Fruit fly (Drosophila melanogaster) whole organism, adult: Measurements from ENCODE around the gene eIF4G2.

Experiments used
- CG11617 ChIP-seq: fragments of 200-800 bp; sonication (Bioruptor generic); optimal IDR thresholded peaks from 2 replicates; lab custom pipeline; 2017; ENCODE audit warnings: mild to moderate bottlenecking, missing biosample characterization, missing genetic modification reagents, missing genetic modification characterization
- CG1620 ChIP-seq: fragments of 200-800 bp; sonication (Bioruptor generic); optimal IDR thresholded peaks from 2 replicates; lab custom pipeline; 2016; ENCODE audit warnings: missing biosample characterization, missing genetic modification characterization
- CG33017 ChIP-seq: fragments of 200-800 bp; sonication (Bioruptor generic); optimal IDR thresholded peaks from 2 replicates; lab custom pipeline; 2018; ENCODE audit warnings: missing biosample characterization, mild to moderate bottlenecking, missing genetic modification characterization, moderate library complexity
- CG7101 ChIP-seq: fragments of 200-800 bp; sonication (Bioruptor generic); optimal IDR thresholded peaks from 2 replicates; lab custom pipeline; 2018; ENCODE audit warnings: missing biosample characterization, mild to moderate bottlenecking, missing genetic modification characterization, moderate library complexity
- Crg-1 ChIP-seq: fragments of 200-800 bp; sonication (Bioruptor generic); optimal IDR thresholded peaks from 2 replicates; lab custom pipeline; 2016; ENCODE audit warnings: missing biosample characterization, missing genetic modification characterization
- bab1 ChIP-seq: fragments of 200-800 bp; sonication (Bioruptor generic); optimal IDR thresholded peaks from 3 replicates; lab custom pipeline; 2019; ENCODE audit warnings: missing biosample characterization, mild to moderate bottlenecking, missing genetic modification characterization, moderate library complexity
- kay ChIP-seq: fragments of 200-800 bp; sonication (Bioruptor generic); peaks from one replicate; lab custom pipeline; 2016; ENCODE audit warnings: missing biosample characterization, missing genetic modification characterization, borderline replicate concordance
- ovo ChIP-seq: fragments of 200-800 bp; sonication (Bioruptor generic); optimal IDR thresholded peaks from 2 replicates; lab custom pipeline; 2016; ENCODE audit warnings: missing biosample characterization, missing genetic modification characterization
- tj ChIP-seq: fragments of 200-800 bp; sonication (Bioruptor generic); optimal IDR thresholded peaks from 3 replicates; lab custom pipeline; 2017; ENCODE audit warnings: missing biosample characterization, mild to moderate bottlenecking, missing genetic modification characterization, moderate library complexity
- toe ChIP-seq: fragments of 200-800 bp; sonication (Bioruptor generic); optimal IDR thresholded peaks from 2 replicates; lab custom pipeline; 2016; ENCODE audit warnings: missing biosample characterization, missing genetic modification characterization

- TF ChIP-seq tj (GFP tag; lab: Kevin White, UChicago) (no peak), kay (GFP tag; lab: Kevin White, UChicago) (no peak), Crg-1 (no peak), bab1 (GFP tag; lab: Kevin White, UChicago) (no peak), CG33017 (tag; lab: Kevin White, UChicago) (no peak), ovo (GFP tag; lab: Kevin White, UChicago) (no peak), toe (GFP tag; lab: Kevin White, UChicago) (no peak), CG11617 (GFP tag; lab: Kevin White, UChicago) (peak; percentile 3), CG7101 (tag; lab: Kevin White, UChicago) (no peak), CG1620 (GFP tag; lab: Kevin White, UChicago) (no peak)
Measured at dm6 chr3R:23803668-23804067, 15.4 kb downstream of the eIF4G2 start, which contains the start of gene CG34355.
